Fruit fly (Drosophila melanogaster) whole organism, embryonic: ENCODE data around the gene CG10068.

Experiments used
- CG10147 ChIP-seq: fragments of 200-800 bp; sonication (Bioruptor generic); optimal IDR thresholded peaks from 2 replicates; lab custom pipeline; 2019; ENCODE audit warnings: missing biosample characterization, mild to moderate bottlenecking, missing genetic modification characterization, moderate library complexity
- CG10274 ChIP-seq: fragments of 200-800 bp; sonication (Bioruptor generic); optimal IDR thresholded peaks from 3 replicates; lab custom pipeline; 2017; ENCODE audit warnings: missing biosample characterization, mild to moderate bottlenecking, missing genetic modification characterization
- CG11398 ChIP-seq: fragments of 200-800 bp; sonication (Bioruptor generic); optimal IDR thresholded peaks from 2 replicates; lab custom pipeline; 2016; ENCODE audit warnings: missing biosample characterization, missing genetic modification characterization
- CG12219 ChIP-seq: fragments of 200-800 bp; sonication (Bioruptor generic); optimal IDR thresholded peaks from 3 replicates; lab custom pipeline; 2018; ENCODE audit warnings: missing biosample characterization, mild to moderate bottlenecking, missing genetic modification characterization
- CG12769 ChIP-seq: fragments of 200-800 bp; sonication (Bioruptor generic); optimal IDR thresholded peaks from 2 replicates; lab custom pipeline; 2019; ENCODE audit warnings: missing biosample characterization, mild to moderate bottlenecking, missing genetic modification characterization, moderate library complexity
- CG13775 ChIP-seq: fragments of 200-800 bp; sonication (Bioruptor generic); optimal IDR thresholded peaks from 3 replicates; lab custom pipeline; 2017; ENCODE audit warnings: missing biosample characterization, mild to moderate bottlenecking, missing genetic modification characterization
- CG15011 ChIP-seq: fragments of 200-800 bp; sonication (Bioruptor generic); optimal IDR thresholded peaks from 3 replicates; lab custom pipeline; 2018; ENCODE audit warnings: missing biosample characterization, mild to moderate bottlenecking, missing genetic modification characterization
- CG15514 ChIP-seq: fragments of 200-800 bp; sonication (Bioruptor generic); optimal IDR thresholded peaks from 3 replicates; lab custom pipeline; 2017; ENCODE audit warnings: missing biosample characterization, missing genetic modification characterization, mild to moderate bottlenecking, moderate library complexity, missing genetic modification reagents
- CG18262 ChIP-seq: fragments of 200-800 bp; optimal IDR thresholded peaks from 3 replicates; lab custom pipeline; 2019; ENCODE audit warnings: missing biosample characterization, mild to moderate bottlenecking, missing genetic modification characterization, moderate library complexity
- CG18476 ChIP-seq: fragments of 200-800 bp; sonication (Bioruptor generic); optimal IDR thresholded peaks from 2 replicates; lab custom pipeline; 2016; ENCODE audit warnings: missing biosample characterization, mild to moderate bottlenecking, missing genetic modification characterization
- CG18599 ChIP-seq: fragments of 200-800 bp; sonication (Bioruptor generic); optimal IDR thresholded peaks from 3 replicates; lab custom pipeline; 2017; ENCODE audit warnings: missing biosample characterization, missing genetic modification characterization, mild to moderate bottlenecking, moderate library complexity, missing genetic modification reagents
- CG2129 ChIP-seq: fragments of 200-800 bp; sonication (Bioruptor generic); IDR thresholded peaks from 2 replicates; pipeline ENCODE4 v1.3.6; 2022; ENCODE audit warnings: missing biosample characterization, missing genetic modification characterization; ENCODE audit not compliant: partially characterized antibody
- CG3281 ChIP-seq: fragments of 200-800 bp; sonication (Bioruptor generic); optimal IDR thresholded peaks from 3 replicates; lab custom pipeline; 2017; ENCODE audit warnings: missing biosample characterization, mild to moderate bottlenecking, missing genetic modification characterization
- CG7839 ChIP-seq: fragments of 200-800 bp; sonication (Bioruptor generic); optimal IDR thresholded peaks from 3 replicates; lab custom pipeline; 2018; ENCODE audit warnings: missing biosample characterization, mild to moderate bottlenecking, missing genetic modification characterization, moderate library complexity
- CG8290 ChIP-seq, 3 experiments: fragments of 200-800 bp; sonication (Bioruptor generic); optimal IDR thresholded peaks; 2 replicates each; lab custom pipeline; 2016 to 2019; ENCODE audit warnings: missing biosample characterization in 3 of 3, missing genetic modification characterization in 3 of 3, mild to moderate bottlenecking in 2 of 3, moderate library complexity in 1 of 3
- CG8924 ChIP-seq: fragments of 200-800 bp; optimal IDR thresholded peaks from 3 replicates; lab custom pipeline; 2019; ENCODE audit warnings: missing biosample characterization, mild to moderate bottlenecking, missing genetic modification characterization, moderate library complexity
- CoRest ChIP-seq: fragments of 200-800 bp; sonication (Bioruptor generic); optimal IDR thresholded peaks from 3 replicates; lab custom pipeline; 2018; ENCODE audit warnings: missing biosample characterization, mild to moderate bottlenecking, missing genetic modification characterization, moderate library complexity
- D ChIP-seq, 2 experiments: fragments of 200-800 bp in 1 of 2; fragments of >200 bp in 1 of 2; sonication (Bioruptor generic) in 1 of 2; optimal IDR thresholded peaks; 2 replicates in 1 of 2; 3 replicates in 1 of 2; lab custom pipeline; 2017; ENCODE audit warnings: mild to moderate bottlenecking in 1 of 2, missing biosample characterization in 1 of 2, missing genetic modification characterization in 1 of 2, missing genetic modification reagents in 1 of 2
- D19A ChIP-seq: fragments of 200-800 bp; optimal IDR thresholded peaks from 3 replicates; lab custom pipeline; 2019; ENCODE audit warnings: missing biosample characterization, mild to moderate bottlenecking, missing genetic modification characterization, moderate library complexity
- Dp ChIP-seq: fragments of 200-800 bp; sonication (Bioruptor generic); optimal IDR thresholded peaks from 2 replicates; lab custom pipeline; 2018; ENCODE audit warnings: missing biosample characterization, mild to moderate bottlenecking, missing genetic modification characterization, moderate library complexity
- HLH4C ChIP-seq: fragments of 200-800 bp; sonication (Bioruptor generic); IDR thresholded peaks from 3 replicates; pipeline ENCODE4 v1.3.6; 2022; ENCODE audit warnings: missing biosample characterization, missing genetic modification characterization; ENCODE audit not compliant: partially characterized antibody
- HLHmδ ChIP-seq: fragments of 200-800 bp; sonication (Bioruptor generic); optimal IDR thresholded peaks from 2 replicates; lab custom pipeline; 2018; ENCODE audit warnings: missing biosample characterization, mild to moderate bottlenecking, missing genetic modification characterization, moderate library complexity
- Mad ChIP-seq: fragments of 200-800 bp; sonication (Bioruptor generic); optimal IDR thresholded peaks from 2 replicates; lab custom pipeline; 2016; ENCODE audit warnings: missing biosample characterization, missing genetic modification characterization
- Med ChIP-seq: fragments of 200-800 bp; sonication (Bioruptor generic); peaks from one replicate; lab custom pipeline; 2016; ENCODE audit warnings: missing biosample characterization, missing genetic modification characterization, mild to moderate bottlenecking, inconsistent platforms, moderate library complexity
- Meics ChIP-seq: fragments of 200-800 bp; sonication (Bioruptor generic); optimal IDR thresholded peaks from 2 replicates; lab custom pipeline; 2017; ENCODE audit warnings: missing biosample characterization, mild to moderate bottlenecking, missing genetic modification characterization
- Opbp ChIP-seq: fragments of 200-800 bp; sonication (Bioruptor generic); IDR thresholded peaks from 3 replicates; pipeline ENCODE4 v1.3.6; 2022; ENCODE audit warnings: missing biosample characterization, missing genetic modification characterization; ENCODE audit not compliant: partially characterized antibody
- Ssrp ChIP-seq: fragments of 200-800 bp; sonication (Bioruptor generic); optimal IDR thresholded peaks from 2 replicates; lab custom pipeline; 2018; ENCODE audit warnings: missing biosample characterization, mild to moderate bottlenecking, missing genetic modification characterization, moderate library complexity
- abd-A ChIP-seq: fragments of 200-800 bp; sonication (Bioruptor generic); optimal IDR thresholded peaks from 3 replicates; lab custom pipeline; 2019; ENCODE audit warnings: missing biosample characterization, mild to moderate bottlenecking, missing genetic modification characterization, moderate library complexity
- corto ChIP-seq: fragments of 200-800 bp; sonication (Bioruptor generic); optimal IDR thresholded peaks from 2 replicates; lab custom pipeline; 2016; ENCODE audit warnings: missing biosample characterization, mild to moderate bottlenecking, missing genetic modification characterization, moderate library complexity
- croc ChIP-seq: fragments of 200-800 bp; sonication (Bioruptor generic); conservative IDR thresholded peaks from 3 replicates; pipeline ENCODE4 v1.3.6; 2022; ENCODE audit warnings: missing biosample characterization, missing genetic modification characterization
- crol ChIP-seq: fragments of 200-800 bp; sonication (Bioruptor generic); IDR thresholded peaks from 2 replicates; pipeline ENCODE4 v1.3.6; 2022; ENCODE audit warnings: missing biosample characterization, missing genetic modification characterization
- eyg ChIP-seq: fragments of 200-800 bp; sonication (Bioruptor generic); optimal IDR thresholded peaks from 3 replicates; lab custom pipeline; 2016; ENCODE audit warnings: missing biosample characterization, missing genetic modification characterization
- gro ChIP-seq: fragments of 200-800 bp; sonication (Bioruptor generic); optimal IDR thresholded peaks from 2 replicates; lab custom pipeline; 2016; ENCODE audit warnings: missing biosample characterization, missing genetic modification characterization
- hth ChIP-seq: fragments of >200 bp; optimal IDR thresholded peaks from 2 replicates; lab custom pipeline; 2017; ENCODE audit warnings: inconsistent platforms
- jigr1 ChIP-seq: fragments of 200-800 bp; sonication (Bioruptor generic); IDR thresholded peaks from 3 replicates; pipeline ENCODE4 v1.3.6; 2022; ENCODE audit warnings: missing biosample characterization, missing genetic modification characterization
- kni ChIP-seq: fragments of 200-800 bp; sonication (Bioruptor generic); optimal IDR thresholded peaks from 3 replicates; lab custom pipeline; 2017; ENCODE audit warnings: mild to moderate bottlenecking, missing biosample characterization, missing genetic modification reagents, missing genetic modification characterization
- mam ChIP-seq: fragments of 200-800 bp; sonication (Bioruptor generic); optimal IDR thresholded peaks from 3 replicates; lab custom pipeline; 2016; ENCODE audit warnings: missing biosample characterization, missing genetic modification characterization
- nmo ChIP-seq: fragments of 200-800 bp; sonication (Bioruptor generic); optimal IDR thresholded peaks from 2 replicates; lab custom pipeline; 2018; ENCODE audit warnings: missing biosample characterization, mild to moderate bottlenecking, missing genetic modification characterization, moderate library complexity
- otp ChIP-seq: fragments of 200-800 bp; sonication (Bioruptor generic); IDR thresholded peaks from 3 replicates; pipeline ENCODE4, ENCODE4 v1.3.6; 2022; ENCODE audit warnings: missing biosample characterization, missing genetic modification characterization
- pho ChIP-seq: fragments of 200-800 bp; sonication (Bioruptor generic); optimal IDR thresholded peaks from 2 replicates; lab custom pipeline; 2016; ENCODE audit warnings: missing biosample characterization, missing genetic modification characterization
- shn ChIP-seq: fragments of 200-800 bp; sonication (Bioruptor generic); optimal IDR thresholded peaks from 3 replicates; lab custom pipeline; 2016; ENCODE audit warnings: missing biosample characterization, missing genetic modification characterization
- tio ChIP-seq: fragments of 200-800 bp; sonication (Bioruptor generic); optimal IDR thresholded peaks from 2 replicates; lab custom pipeline; 2017; ENCODE audit warnings: missing biosample characterization, missing genetic modification characterization, inconsistent platforms
- vfl ChIP-seq: fragments of 200-800 bp; sonication (Bioruptor generic); optimal IDR thresholded peaks from 2 replicates; lab custom pipeline; 2016; ENCODE audit warnings: missing biosample characterization, missing genetic modification characterization
- zen2 ChIP-seq: fragments of 200-800 bp; sonication (Bioruptor generic); IDR thresholded peaks from 3 replicates; pipeline ENCODE4 v1.3.6; 2022; ENCODE audit warnings: missing biosample characterization, missing genetic modification characterization; ENCODE audit not compliant: partially characterized antibody

Gene CG10068

dm6 chr3R:7108589-7109312, 19.1 kb downstream of the CG10068 start (continued):
- peak; percentile 97 for TF ChIP-seq CoRest
- peak; percentile 94 for TF ChIP-seq CG13775 (GFP tag; lab: Kevin White, UChicago)
- TF ChIP-seq Meics, result peak; percentile 75
- no peak for TF ChIP-seq Opbp (GFP tag; lab: Robert Waterston, UW)
- TF ChIP-seq CG18476, result peak; percentile 91
- peak; percentile 83 for TF ChIP-seq eyg (GFP tag; lab: Kevin White, UChicago)

dm6 chr3R:7107713-7108588, 19.9 kb downstream of the CG10068 start:
- TF ChIP-seq vfl (GFP tag; lab: Kevin White, UChicago) (peak; percentile 12), CG2129 (GFP tag; lab: Robert Waterston, UW) (no peak), kni (GFP tag; lab: Kevin White, UChicago) (peak; percentile 38), tio (GFP tag; lab: Kevin White, UChicago) (no peak), CG10274 (peak; percentile 88), pho (GFP tag; lab: Kevin White, UChicago) (no peak), crol (GFP tag; lab: Robert Waterston, UW) (no peak), Dp (GFP tag; lab: Kevin White, UChicago) (no peak), CG8924 (tag; lab: Kevin White, UChicago) (peak; percentile 67), zen2 (GFP tag; lab: Robert Waterston, UW) (no peak), shn (peak; percentile 9), CG7839 (tag; lab: Kevin White, UChicago) (peak; percentile 26), croc (GFP tag; lab: Robert Waterston, UW) (no peak), CG11398 (GFP tag; lab: Kevin White, UChicago) (peak; percentile 33), corto (GFP tag; lab: Kevin White, UChicago) (no peak), CG3281 (GFP tag; lab: Kevin White, UChicago) (peak; percentile 2), otp (GFP tag; lab: Robert Waterston, UW) (no peak), Mad (GFP tag; lab: Kevin White, UChicago) (no peak), CG18262 (tag; lab: Kevin White, UChicago) (peak; percentile 39), Med (peak; percentile 74), nmo (GFP tag; lab: Kevin White, UChicago) (peak; percentile 26), HLH4C (GFP tag; lab: Robert Waterston, UW) (no peak), CG10147 (GFP tag; lab: Kevin White, UChicago) (no peak), Ssrp (tag; lab: Kevin White, UChicago) (peak; percentile 45), jigr1 (GFP tag; lab: Robert Waterston, UW) (no peak), hth (lab: Kevin White, UChicago) (no peak), mam (peak; percentile 12), D19A (tag; lab: Kevin White, UChicago) (peak; percentile 51), abd-A (tag; lab: Kevin White, UChicago) (peak; percentile 68), CG18599 (GFP tag; lab: Kevin White, UChicago) (peak; percentile 15), CG15514 (GFP tag; lab: Kevin White, UChicago) (no peak), CG12219 (GFP tag; lab: Kevin White, UChicago) (no peak), CG12769 (peak; percentile 56), HLHmδ (GFP tag; lab: Kevin White, UChicago) (peak; percentile 37), gro (peak; percentile 36), CG8290 (GFP tag; optimal IDR thresholded peaks at IDR 0.05; lab: Kevin White, UChicago) (no peak), CG8290 (tag; optimal IDR thresholded peaks at IDR 0.05; lab: Kevin White, UChicago) (peak in 1 of 2 experiments; percentile 14), CG15011 (GFP tag; lab: Kevin White, UChicago) (no peak), D (optimal IDR thresholded peaks at IDR 0.05; lab: Kevin White, UChicago) (no peak), D (GFP tag; optimal IDR thresholded peaks at IDR 0.05; lab: Kevin White, UChicago) (no peak)
